Fruit fly (Drosophila melanogaster) whole organism, embryonic: ENCODE measurements around the gene CG5515.

Source experiments
- B-H1 ChIP-seq: fragments of 200-800 bp; sonication (Bioruptor generic); IDR thresholded peaks from 3 replicates; pipeline ENCODE4 v1.3.6; 2022; ENCODE audit warnings: missing biosample characterization, missing genetic modification characterization
- Bteb2 ChIP-seq: fragments of 200-800 bp; sonication (Bioruptor generic); optimal IDR thresholded peaks from 2 replicates; lab custom pipeline; 2016; ENCODE audit warnings: missing biosample characterization, missing genetic modification characterization
- CG11456 ChIP-seq: fragments of 200-800 bp; sonication (Bioruptor generic); IDR thresholded peaks from 3 replicates; pipeline ENCODE4 v1.3.6; 2022; ENCODE audit warnings: missing biosample characterization, missing genetic modification characterization
- CG12219 ChIP-seq: fragments of 200-800 bp; sonication (Bioruptor generic); optimal IDR thresholded peaks from 3 replicates; lab custom pipeline; 2018; ENCODE audit warnings: missing biosample characterization, mild to moderate bottlenecking, missing genetic modification characterization
- CG14965 ChIP-seq: fragments of 200-800 bp; sonication (Bioruptor generic); optimal IDR thresholded peaks from 2 replicates; lab custom pipeline; 2016; ENCODE audit warnings: missing biosample characterization, missing genetic modification characterization, borderline replicate concordance
- CG17186 ChIP-seq: fragments of 200-800 bp; sonication (Bioruptor generic); optimal IDR thresholded peaks from 3 replicates; lab custom pipeline; 2017; ENCODE audit warnings: missing biosample characterization, missing genetic modification reagents, missing genetic modification characterization
- CG2129 ChIP-seq: fragments of 200-800 bp; sonication (Bioruptor generic); IDR thresholded peaks from 2 replicates; pipeline ENCODE4 v1.3.6; 2022; ENCODE audit warnings: missing biosample characterization, missing genetic modification characterization; ENCODE audit not compliant: partially characterized antibody
- CG2202 ChIP-seq: fragments of 200-800 bp; sonication (Bioruptor generic); optimal IDR thresholded peaks from 2 replicates; lab custom pipeline; 2018; ENCODE audit warnings: missing biosample characterization, mild to moderate bottlenecking, missing genetic modification characterization
- CG2712 ChIP-seq: fragments of 200-800 bp; optimal IDR thresholded peaks from 3 replicates; lab custom pipeline; 2019; ENCODE audit warnings: missing biosample characterization, mild to moderate bottlenecking, missing genetic modification characterization, moderate library complexity
- CG3065 ChIP-seq: fragments of 200-800 bp; sonication (Bioruptor generic); optimal IDR thresholded peaks from 2 replicates; lab custom pipeline; 2016; ENCODE audit warnings: missing biosample characterization, missing genetic modification characterization
- CG7745 ChIP-seq: fragments of 200-800 bp; sonication (Bioruptor generic); optimal IDR thresholded peaks from 2 replicates; lab custom pipeline; 2018; ENCODE audit warnings: missing biosample characterization, mild to moderate bottlenecking, missing genetic modification characterization, moderate library complexity
- CG8290 ChIP-seq, 3 experiments: fragments of 200-800 bp; sonication (Bioruptor generic); optimal IDR thresholded peaks; 2 replicates each; lab custom pipeline; 2016 to 2019; ENCODE audit warnings: missing biosample characterization in 3 of 3, missing genetic modification characterization in 3 of 3, mild to moderate bottlenecking in 2 of 3, moderate library complexity in 1 of 3
- Dad ChIP-seq: fragments of 200-800 bp; sonication (Bioruptor generic); optimal IDR thresholded peaks from 3 replicates; lab custom pipeline; 2016; ENCODE audit warnings: missing biosample characterization, missing genetic modification characterization
- Dip3 ChIP-seq: fragments of 200-800 bp; sonication (Bioruptor generic); optimal IDR thresholded peaks from 3 replicates; lab custom pipeline; 2016; ENCODE audit warnings: missing biosample characterization, missing genetic modification characterization
- Drgx ChIP-seq: fragments of 200-800 bp; sonication (Bioruptor generic); IDR thresholded peaks from 2 replicates; pipeline ENCODE4 v1.3.6; 2022; ENCODE audit warnings: missing biosample characterization, missing genetic modification characterization
- Fer3 ChIP-seq: fragments of 200-800 bp; sonication (Bioruptor generic); optimal IDR thresholded peaks from 2 replicates; lab custom pipeline; 2018; ENCODE audit warnings: missing biosample characterization, mild to moderate bottlenecking, missing genetic modification characterization, moderate library complexity
- H15 ChIP-seq: fragments of 200-800 bp; sonication (Bioruptor generic); IDR thresholded peaks from 3 replicates; pipeline ENCODE4 v1.3.6; 2022; ENCODE audit warnings: missing biosample characterization, missing genetic modification characterization
- HHEX ChIP-seq: fragments of 200-800 bp; sonication (Bioruptor generic); optimal IDR thresholded peaks from 3 replicates; lab custom pipeline; 2017; ENCODE audit warnings: missing biosample characterization, mild to moderate bottlenecking, missing genetic modification characterization, missing genetic modification reagents
- HLH54F ChIP-seq: fragments of 200-800 bp; sonication (Bioruptor generic); optimal IDR thresholded peaks from 3 replicates; lab custom pipeline; 2016; ENCODE audit warnings: missing biosample characterization, missing genetic modification characterization
- Hmr ChIP-seq: fragments of 200-800 bp; sonication (Bioruptor generic); optimal IDR thresholded peaks from 3 replicates; lab custom pipeline; 2017; ENCODE audit warnings: mild to moderate bottlenecking, missing biosample characterization, missing genetic modification reagents, missing genetic modification characterization
- Jarid2 ChIP-seq: fragments of 200-800 bp; sonication (Bioruptor generic); optimal IDR thresholded peaks from 3 replicates; lab custom pipeline; 2017; ENCODE audit warnings: mild to moderate bottlenecking, missing biosample characterization, missing genetic modification reagents, missing genetic modification characterization
- Kr ChIP-seq: fragments of 200-800 bp; sonication (Bioruptor generic); optimal IDR thresholded peaks from 2 replicates; lab custom pipeline; 2017; ENCODE audit warnings: missing biosample characterization, mild to moderate bottlenecking, missing genetic modification characterization
- Med ChIP-seq: fragments of 200-800 bp; sonication (Bioruptor generic); peaks from one replicate; lab custom pipeline; 2016; ENCODE audit warnings: missing biosample characterization, missing genetic modification characterization, mild to moderate bottlenecking, inconsistent platforms, moderate library complexity
- Pdp1 ChIP-seq, 2 experiments: fragments of 200-800 bp; sonication (Bioruptor generic); optimal IDR thresholded peaks; 3 replicates each; lab custom pipeline; 2016; ENCODE audit warnings: missing biosample characterization in 2 of 2, missing genetic modification characterization in 2 of 2, mild to moderate bottlenecking in 1 of 2, moderate library complexity in 1 of 2
- Poxn ChIP-seq: fragments of 200-800 bp; sonication (Bioruptor generic); IDR thresholded peaks from 2 replicates; pipeline ENCODE4 v1.3.6; 2022; ENCODE audit warnings: missing biosample characterization, missing genetic modification characterization
- Ravus ChIP-seq: fragments of 200-800 bp; sonication (Bioruptor generic); IDR thresholded peaks from 2 replicates; pipeline ENCODE4 v1.3.6; 2022; ENCODE audit warnings: missing biosample characterization, missing genetic modification characterization
- Spps ChIP-seq: fragments of 200-800 bp; sonication (Bioruptor generic); optimal IDR thresholded peaks from 2 replicates; lab custom pipeline; 2018; ENCODE audit warnings: missing biosample characterization, mild to moderate bottlenecking, missing genetic modification characterization
- Vsx1 ChIP-seq: fragments of 200-800 bp; sonication (Bioruptor generic); optimal IDR thresholded peaks from 2 replicates; lab custom pipeline; 2017; ENCODE audit warnings: missing biosample characterization, mild to moderate bottlenecking, missing genetic modification characterization, missing genetic modification reagents
- aop ChIP-seq: fragments of 200-800 bp; sonication (Bioruptor generic); IDR thresholded peaks from 2 replicates; pipeline ENCODE4 v1.3.6; 2022; ENCODE audit warnings: missing biosample characterization, missing genetic modification characterization
- ap ChIP-seq: fragments of 200-800 bp; sonication (Bioruptor generic); IDR thresholded peaks from 2 replicates; pipeline ENCODE4 v1.3.6; 2022; ENCODE audit warnings: missing biosample characterization, missing genetic modification characterization
- ase ChIP-seq: fragments of 200-800 bp; sonication (Bioruptor generic); IDR thresholded peaks from 3 replicates; pipeline ENCODE4 v1.3.6; 2022; ENCODE audit warnings: missing biosample characterization, missing genetic modification characterization
- cg ChIP-seq: fragments of 200-800 bp; sonication (Bioruptor generic); optimal IDR thresholded peaks from 3 replicates; lab custom pipeline; 2019; ENCODE audit warnings: missing biosample characterization, mild to moderate bottlenecking, missing genetic modification characterization, moderate library complexity
- chinmo ChIP-seq: fragments of 200-800 bp; sonication (Bioruptor generic); IDR thresholded peaks from 4 replicates; pipeline ENCODE4 v1.3.6; 2022; ENCODE audit warnings: missing biosample characterization, missing genetic modification characterization; ENCODE audit not compliant: partially characterized antibody
- cwo ChIP-seq: fragments of 200-800 bp; sonication (Bioruptor generic); optimal IDR thresholded peaks from 3 replicates; lab custom pipeline; 2017; ENCODE audit warnings: missing biosample characterization, missing genetic modification characterization, mild to moderate bottlenecking, moderate library complexity, missing genetic modification reagents
- dan ChIP-seq: fragments of 200-800 bp; sonication (Bioruptor generic); IDR thresholded peaks from 2 replicates; pipeline ENCODE4 v1.3.6; 2022; ENCODE audit warnings: missing biosample characterization, missing genetic modification characterization
- dmrt99B ChIP-seq: fragments of 200-800 bp; sonication (Bioruptor generic); optimal IDR thresholded peaks from 2 replicates; lab custom pipeline; 2018; ENCODE audit warnings: missing biosample characterization, mild to moderate bottlenecking, missing genetic modification characterization, moderate library complexity
- gsb-n ChIP-seq: fragments of 200-800 bp; sonication (Bioruptor generic); optimal IDR thresholded peaks from 3 replicates; lab custom pipeline; 2018; ENCODE audit warnings: missing biosample characterization, mild to moderate bottlenecking, missing genetic modification characterization
- gt ChIP-seq: fragments of 200-800 bp; sonication (Bioruptor generic); IDR thresholded peaks from 2 replicates; pipeline ENCODE4 v1.3.6; 2022; ENCODE audit warnings: missing biosample characterization, missing genetic modification characterization
- lab ChIP-seq: fragments of 200-800 bp; sonication (Bioruptor generic); optimal IDR thresholded peaks from 3 replicates; lab custom pipeline; 2017; ENCODE audit warnings: missing biosample characterization, missing genetic modification characterization, mild to moderate bottlenecking, moderate library complexity, missing genetic modification reagents
- lola ChIP-seq, 3 experiments: fragments of >200 bp in 2 of 3; fragments of 200-800 bp in 1 of 3; sonication (Bioruptor generic) in 1 of 3; optimal IDR thresholded peaks; 2 replicates each; lab custom pipeline; 2017 to 2019; ENCODE audit warnings: missing biosample characterization in 3 of 3, missing genetic modification characterization in 3 of 3, mild to moderate bottlenecking in 1 of 3, moderate library complexity in 1 of 3
- pum ChIP-seq: fragments of 200-800 bp; sonication (Bioruptor generic); optimal IDR thresholded peaks from 2 replicates; lab custom pipeline; 2016; ENCODE audit warnings: missing biosample characterization, missing genetic modification characterization
- sd ChIP-seq: fragments of 200-800 bp; sonication (Bioruptor generic); optimal IDR thresholded peaks from 3 replicates; lab custom pipeline; 2018; ENCODE audit warnings: missing biosample characterization, mild to moderate bottlenecking, missing genetic modification characterization, moderate library complexity
- sna ChIP-seq: fragments of 200-800 bp; sonication (Bioruptor generic); IDR thresholded peaks from 2 replicates; pipeline ENCODE4 v1.3.6; 2022; ENCODE audit warnings: missing biosample characterization, missing genetic modification characterization; ENCODE audit not compliant: partially characterized antibody
- unpg ChIP-seq: fragments of 200-800 bp; sonication (Bioruptor generic); optimal IDR thresholded peaks from 3 replicates; lab custom pipeline; 2018; ENCODE audit warnings: missing biosample characterization, mild to moderate bottlenecking, missing genetic modification characterization, moderate library complexity
- usp ChIP-seq: fragments of >200 bp; optimal IDR thresholded peaks from 2 replicates; lab custom pipeline; 2017; ENCODE audit warnings: missing biosample characterization, missing genetic modification characterization
- vnd ChIP-seq: fragments of 200-800 bp; sonication (Bioruptor generic); IDR thresholded peaks from 3 replicates; pipeline ENCODE4 v1.3.6; 2022; ENCODE audit warnings: missing biosample characterization, missing genetic modification characterization; ENCODE audit not compliant: partially characterized antibody
- vvl ChIP-seq: fragments of 200-800 bp; sonication (Bioruptor generic); IDR thresholded peaks from 2 replicates; pipeline ENCODE4 v1.3.6; 2022; ENCODE audit warnings: missing biosample characterization, missing genetic modification characterization
- wdn ChIP-seq: fragments of 200-800 bp; sonication (Bioruptor generic); IDR thresholded peaks from 2 replicates; pipeline ENCODE4 v1.3.6; 2022; ENCODE audit warnings: missing biosample characterization, missing genetic modification characterization
- wor ChIP-seq: fragments of 200-800 bp; sonication (Bioruptor generic); IDR thresholded peaks from 2 replicates; pipeline ENCODE4 v1.3.6; 2022; ENCODE audit warnings: missing biosample characterization, missing genetic modification characterization
- z ChIP-seq: fragments of 200-800 bp; sonication (Bioruptor generic); IDR thresholded peaks from 3 replicates; pipeline ENCODE4 v1.3.6; 2022; ENCODE audit warnings: missing biosample characterization, missing genetic modification characterization

Gene CG5515

DNA sequence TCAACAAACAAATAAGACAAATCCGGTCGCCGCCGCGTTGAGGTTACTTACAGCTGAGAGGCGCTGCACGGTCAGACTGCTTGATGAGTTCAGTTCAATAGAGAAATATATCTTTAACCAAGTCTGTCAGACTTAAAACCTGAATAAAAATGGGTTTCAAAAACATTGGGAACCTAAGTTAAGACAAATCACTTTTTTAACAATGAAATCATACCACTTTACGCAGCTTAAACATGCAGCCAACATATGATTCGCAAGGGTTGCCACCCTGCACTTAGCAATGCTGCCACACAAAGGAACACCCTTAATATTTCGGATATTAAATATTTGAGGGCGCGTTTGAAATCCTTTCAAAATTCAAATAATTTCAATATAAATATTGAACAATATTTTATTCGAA lies at the start of gene CG5515 (continued):
- TF ChIP-seq CG2712 (tag; lab: Kevin White, UChicago): peak; percentile 81
- TF ChIP-seq lola (GFP tag; optimal IDR thresholded peaks at IDR 0.05; lab: Kevin White, UChicago): peak in 1 of 3 experiments; percentile 84
- no peak for TF ChIP-seq Jarid2 (GFP tag; lab: Kevin White, UChicago)
- peak; percentile 70 for TF ChIP-seq CG11456 (GFP tag; lab: Robert Waterston, UW)
- no peak for TF ChIP-seq CG2202 (tag; lab: Kevin White, UChicago)
- peak; percentile 86 for TF ChIP-seq Dad (GFP tag; lab: Kevin White, UChicago)
- no peak for TF ChIP-seq usp
- TF ChIP-seq dmrt99B: no peak
- peak; percentile 49 for TF ChIP-seq pum (GFP tag; lab: Kevin White, UChicago)
- no peak for TF ChIP-seq cg
- peak; percentile 64 for TF ChIP-seq gt (GFP tag; lab: Robert Waterston, UW)
- TF ChIP-seq aop (GFP tag; lab: Robert Waterston, UW): peak; percentile 21; the same call in 1 of the 2 replicates
- no peak for TF ChIP-seq CG7745 (tag; lab: Kevin White, UChicago)
- peak; percentile 83 for TF ChIP-seq vnd
- no peak for TF ChIP-seq gsb-n (tag; lab: Kevin White, UChicago)
- TF ChIP-seq HLH54F (GFP tag; lab: Kevin White, UChicago): peak; percentile 88
- peak; percentile 4; the same call in 1 of the 2 replicates for TF ChIP-seq Ravus (GFP tag; lab: Robert Waterston, UW)
- TF ChIP-seq CG8290 (GFP tag; optimal IDR thresholded peaks at IDR 0.05; lab: Kevin White, UChicago): no peak
- no peak for TF ChIP-seq CG8290 (tag; optimal IDR thresholded peaks at IDR 0.05; lab: Kevin White, UChicago)
- peak; percentile 3 for TF ChIP-seq CG12219 (GFP tag; lab: Kevin White, UChicago)
- TF ChIP-seq ase (GFP tag; lab: Robert Waterston, UW): peak; percentile 83
- no peak for TF ChIP-seq cwo (GFP tag; lab: Kevin White, UChicago)
- TF ChIP-seq sna (GFP tag; lab: Robert Waterston, UW): peak; percentile 91
- peak; percentile 84 for TF ChIP-seq Bteb2 (GFP tag; lab: Kevin White, UChicago)
- peak; percentile 75 for TF ChIP-seq Drgx (GFP tag; lab: Robert Waterston, UW)
- TF ChIP-seq Fer3 (tag; lab: Kevin White, UChicago): peak; percentile 48
- TF ChIP-seq B-H1 (GFP tag; lab: Robert Waterston, UW): peak; percentile 61
- no peak for TF ChIP-seq CG14965 (GFP tag; lab: Kevin White, UChicago)
- TF ChIP-seq HHEX: no peak
- TF ChIP-seq wor (GFP tag; lab: Robert Waterston, UW): peak; percentile 90
- TF ChIP-seq ap (GFP tag; lab: Robert Waterston, UW): peak; percentile 50
- peak; percentile 97 for TF ChIP-seq Med
- TF ChIP-seq CG2129 (GFP tag; lab: Robert Waterston, UW): no peak
- TF ChIP-seq Dip3 (GFP tag; lab: Kevin White, UChicago): peak; percentile 86
- TF ChIP-seq Pdp1 (GFP tag; optimal IDR thresholded peaks at IDR 0.05; lab: Kevin White, UChicago): peak; percentile 75 to 77
- no peak for TF ChIP-seq lab (GFP tag; lab: Kevin White, UChicago)
- peak; percentile 86 for TF ChIP-seq H15
- TF ChIP-seq unpg: peak; percentile 73
- no peak for TF ChIP-seq dan (GFP tag; lab: Robert Waterston, UW)
- TF ChIP-seq sd: peak; percentile 50
- TF ChIP-seq Spps (tag; lab: Kevin White, UChicago): peak; percentile 20
- TF ChIP-seq Poxn (GFP tag; lab: Robert Waterston, UW): no peak
- TF ChIP-seq CG3065: no peak
- TF ChIP-seq chinmo (GFP tag; lab: Robert Waterston, UW): 0 out of 4 replicates have a peak, but pooled peaks have one; percentile 30
- TF ChIP-seq vvl (GFP tag; lab: Robert Waterston, UW): peak; percentile 87
- no peak for TF ChIP-seq z (GFP tag; lab: Robert Waterston, UW)
- no peak for TF ChIP-seq Hmr (GFP tag; lab: Kevin White, UChicago)
- no peak for TF ChIP-seq Kr (GFP tag; lab: Kevin White, UChicago)
- peak; percentile 81 for TF ChIP-seq wdn (GFP tag; lab: Robert Waterston, UW)
- no peak for TF ChIP-seq CG17186 (GFP tag; lab: Kevin White, UChicago)
- no peak for TF ChIP-seq Vsx1 (GFP tag; lab: Kevin White, UChicago)
